Worm (Caenorhabditis elegans): ENCODE data around the gene B0024.4.

The B0024.4 gene

DNA sequence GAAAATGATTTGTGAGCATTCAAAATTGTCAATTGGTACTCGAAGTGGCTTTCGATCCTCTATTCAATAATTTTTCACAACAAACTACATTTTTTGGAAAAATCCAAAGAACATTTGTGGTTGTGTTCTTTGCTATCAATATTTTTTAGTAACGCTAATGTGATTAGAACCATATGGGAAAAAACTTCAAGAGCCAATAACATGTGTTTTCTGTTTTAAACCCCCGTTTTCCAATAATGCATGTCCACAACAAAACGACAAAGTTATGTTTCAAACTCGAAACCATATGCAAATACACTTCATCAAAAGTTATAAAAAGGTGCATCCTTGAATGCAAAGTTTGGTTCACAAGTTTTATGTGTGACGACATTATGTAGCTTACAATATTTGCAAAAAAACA is 11.3 kb upstream of the B0024.4 start:
- TF ChIP-seq pha-4 (tag; optimal IDR thresholded peaks at IDR 0.05), result no peak

DNA sequence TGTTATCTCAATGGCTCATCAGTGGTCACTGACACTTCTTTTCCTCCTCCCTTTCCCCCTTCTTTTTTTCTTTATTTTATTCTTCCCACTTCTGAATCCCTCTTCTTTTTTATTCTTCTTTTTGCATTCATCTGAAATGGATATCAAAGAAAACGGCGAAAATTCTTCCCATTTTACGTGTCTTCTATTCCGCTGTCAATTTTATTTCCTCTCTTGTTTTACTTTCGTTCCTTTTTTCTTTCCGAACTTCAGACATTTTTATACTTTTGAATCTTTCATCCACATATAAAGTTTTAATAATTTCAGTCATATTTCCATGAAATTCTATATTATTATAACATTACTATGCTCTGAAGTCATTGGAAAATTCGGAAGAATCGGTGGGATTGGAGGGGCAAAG is 9.9 kb upstream of the B0024.4 start, which contains the start of gene B0024.3:
B0024.3 (plus strand) TSS at position 301 of the 400 bp plus-strand sequence.
- TF ChIP-seq elt-1 (tag; optimal IDR thresholded peaks at IDR 0.05; ENCODE audit: borderline replicate concordance, insufficient read depth), result no peak
- no peak for TF ChIP-seq mls-2 (tag; optimal IDR thresholded peaks at IDR 0.05)
- TF ChIP-seq ceh-39 (tag; optimal IDR thresholded peaks at IDR 0.05), result no peak
- TF ChIP-seq mab-5 (tag; optimal IDR thresholded peaks at IDR 0.05), result no peak
- TF ChIP-seq ztf-11 (tag; optimal IDR thresholded peaks at IDR 0.05), result no peak
- no peak for TF ChIP-seq blmp-1 (tag; optimal IDR thresholded peaks at IDR 0.05)
- no peak for TF ChIP-seq lin-32 (GFP tag; optimal IDR thresholded peaks at IDR 0.05)
- no peak for TF ChIP-seq nhr-12 (tag; optimal IDR thresholded peaks at IDR 0.05)
- TF ChIP-seq drap-1 (GFP tag; optimal IDR thresholded peaks at IDR 0.05), result no peak
- no peak for TF ChIP-seq mep-1 (tag; optimal IDR thresholded peaks at IDR 0.05)
- no peak for TF ChIP-seq ceh-43 (GFP tag; optimal IDR thresholded peaks at IDR 0.05)
- TF ChIP-seq snpc-4 (tag; optimal IDR thresholded peaks at IDR 0.05), result no peak
- no peak for TF ChIP-seq M03D4.4 (tag; optimal IDR thresholded peaks at IDR 0.05)
- no peak for TF ChIP-seq ham-2 (GFP tag; optimal IDR thresholded peaks at IDR 0.05)
- no peak for TF ChIP-seq tbx-8 (GFP tag; optimal IDR thresholded peaks at IDR 0.05)
- TF ChIP-seq nhr-28 (tag; optimal IDR thresholded peaks at IDR 0.05), result no peak

- TF ChIP-seq flh-1 (GFP tag; optimal IDR thresholded peaks at IDR 0.05) (no peak), drap-1 (GFP tag; optimal IDR thresholded peaks at IDR 0.05) (no peak), lin-13 (tag; optimal IDR thresholded peaks at IDR 0.05) (no peak), mab-5 (tag; optimal IDR thresholded peaks at IDR 0.05) (no peak), ceh-83 (GFP tag; optimal IDR thresholded peaks at IDR 0.05) (no peak), mls-2 (tag; optimal IDR thresholded peaks at IDR 0.05) (no peak), nhr-2 (tag; optimal IDR thresholded peaks at IDR 0.05) (no peak), ceh-39 (tag; optimal IDR thresholded peaks at IDR 0.05) (no peak), unc-39 (tag; optimal IDR thresholded peaks at IDR 0.05) (no peak), zip-8 (tag; optimal IDR thresholded peaks at IDR 0.05) (no peak), tbx-8 (GFP tag; optimal IDR thresholded peaks at IDR 0.05) (no peak), mep-1 (tag; optimal IDR thresholded peaks at IDR 0.05) (no peak), blmp-1 (tag; optimal IDR thresholded peaks at IDR 0.05) (no peak), hlh-1 (tag; optimal IDR thresholded peaks at IDR 0.05) (no peak), sem-2 (GFP tag; optimal IDR thresholded peaks at IDR 0.05) (no peak)
Observed at ce11 chrV:10289743-10290142, 7.5 kb upstream of the B0024.4 start, which contains the start of gene B0024.15. Gene B0024.15 (plus strand): TSS chrV:10290043.

- no peak for TF ChIP-seq blmp-1 (tag; optimal IDR thresholded peaks at IDR 0.05)
- no peak for TF ChIP-seq nhr-237 (tag; optimal IDR thresholded peaks at IDR 0.05)
- TF ChIP-seq pha-4 (tag; optimal IDR thresholded peaks at IDR 0.05), result no peak
- TF ChIP-seq nhr-76 (tag; optimal IDR thresholded peaks at IDR 0.05), result no peak
- no peak for TF ChIP-seq M03D4.4 (tag; optimal IDR thresholded peaks at IDR 0.05)
- no peak for TF ChIP-seq unc-120 (tag; optimal IDR thresholded peaks at IDR 0.05; ENCODE audit: poor library complexity, severe bottlenecking)
- TF ChIP-seq ztf-11 (tag; optimal IDR thresholded peaks at IDR 0.05), result no peak
- TF ChIP-seq lin-13 (tag; optimal IDR thresholded peaks at IDR 0.05), result no peak
- TF ChIP-seq sem-2 (GFP tag; optimal IDR thresholded peaks at IDR 0.05), result no peak
Observed at ce11 chrV:10291848-10292247, 5.4 kb upstream of the B0024.4 start.

- TF ChIP-seq pha-4 (tag; optimal IDR thresholded peaks at IDR 0.05) (no peak), nhr-12 (tag; optimal IDR thresholded peaks at IDR 0.05) (no peak), nhr-237 (tag; optimal IDR thresholded peaks at IDR 0.05) (no peak), unc-39 (tag; optimal IDR thresholded peaks at IDR 0.05) (no peak)
Observed at ce11 chrV:10292819-10293357, 4.3 kb upstream of the B0024.4 start, which contains the start of gene col-149. Gene col-149 (minus strand): TSS chrV:10292869.

- TF ChIP-seq tbx-8 (GFP tag; optimal IDR thresholded peaks at IDR 0.05) (no peak), bed-3 (GFP tag; optimal IDR thresholded peaks at IDR 0.05) (no peak), elt-3 (tag; optimal IDR thresholded peaks at IDR 0.05) (no peak), nhr-237 (tag; optimal IDR thresholded peaks at IDR 0.05) (no peak), ham-2 (GFP tag; optimal IDR thresholded peaks at IDR 0.05) (no peak), flh-1 (GFP tag; optimal IDR thresholded peaks at IDR 0.05) (no peak), zip-8 (tag; optimal IDR thresholded peaks at IDR 0.05) (no peak), ztf-11 (tag; optimal IDR thresholded peaks at IDR 0.05) (no peak), blmp-1 (tag; optimal IDR thresholded peaks at IDR 0.05) (no peak), ces-1 (GFP tag; optimal IDR thresholded peaks at IDR 0.05) (no peak)
Observed at ce11 chrV:10294549-10294948, 2.6 kb upstream of the B0024.4 start, which contains the start of gene col-150. Gene col-150 (minus strand): TSS chrV:10294649.

All from whole organism, mixed stage, embryonic.